Worm (Caenorhabditis elegans) whole organism, early embryonic: ENCODE results near the gene M18.3.

Experiments
- ama-1 ChIP-seq: fragments of 150-350 bp; optimal IDR thresholded peaks from 2 replicates; lab custom pipeline; 2014
- ceh-13 ChIP-seq: fragments of 200-800 bp; sonication (Bioruptor generic); optimal IDR thresholded peaks from 2 replicates; lab custom pipeline; 2018; ENCODE audit warnings: mild to moderate bottlenecking, missing genetic modification characterization, missing compliant biosample characterization
- pes-1 ChIP-seq: fragments of 200-800 bp; sonication (Bioruptor generic); IDR thresholded peaks from 2 replicates; pipeline ENCODE4 v1.3.6; 2022; ENCODE audit warnings: missing genetic modification reagents, missing genetic modification characterization, missing compliant biosample characterization

DNA sequence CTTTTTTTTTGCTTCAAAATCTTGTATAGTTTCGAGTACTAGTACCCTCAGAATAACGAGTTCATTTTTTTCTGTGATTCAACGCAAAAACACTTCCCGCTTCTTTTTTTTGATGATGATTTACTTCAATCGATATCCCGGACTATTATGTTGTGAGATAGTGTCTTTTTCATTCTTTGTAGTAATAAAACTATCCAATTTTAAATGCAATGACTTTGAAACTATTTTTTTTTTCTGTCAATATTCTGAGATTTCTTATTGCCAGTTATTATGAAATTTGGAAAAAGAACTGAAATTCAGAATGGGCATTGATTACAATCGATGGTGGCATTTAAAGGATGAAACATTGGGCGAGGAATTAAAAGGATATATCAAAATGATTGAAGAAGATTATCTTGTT, at the start of gene M18.3:
- TF ChIP-seq ama-1 (lab: Kevin White, UChicago): no peak
- no peak for TF ChIP-seq ceh-13 (GFP tag; lab: Kevin White, UChicago)
- TF ChIP-seq pes-1: no peak
